Worm (Caenorhabditis elegans): ENCODE results near the gene F35A5.2.

DNA sequence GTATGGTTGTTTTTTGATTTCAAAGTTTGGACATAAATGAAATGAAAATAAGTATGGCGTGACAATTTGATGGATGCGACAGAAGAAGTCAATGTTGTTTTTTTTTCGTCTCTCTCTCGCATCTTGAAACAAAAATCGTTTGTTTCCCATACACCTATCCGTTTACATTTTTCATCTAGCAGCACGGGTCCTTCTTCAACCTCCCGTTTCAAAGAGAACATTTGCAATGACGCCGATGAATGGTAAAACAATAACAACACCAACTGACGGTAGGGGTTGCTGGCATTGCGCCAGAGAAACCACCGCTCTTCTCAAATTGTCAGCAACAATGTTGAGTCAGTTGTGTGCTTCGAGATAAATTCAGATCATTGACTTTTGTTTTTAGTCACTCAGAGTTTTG, 34.2 kb downstream of the F35A5.2 start:
- TF ChIP-seq lin-13 (tag; optimal IDR thresholded peaks at IDR 0.05) (no peak), sptf-1 (tag; optimal IDR thresholded peaks at IDR 0.05) (no peak), elt-1 (tag; optimal IDR thresholded peaks at IDR 0.05; ENCODE audit: borderline replicate concordance, insufficient read depth) (no peak), snpc-4 (tag; optimal IDR thresholded peaks at IDR 0.05) (no peak), pha-4 (tag; optimal IDR thresholded peaks at IDR 0.05) (no peak), unc-62 (GFP tag; optimal IDR thresholded peaks at IDR 0.05) (no peak), unc-39 (tag; optimal IDR thresholded peaks at IDR 0.05) (no peak)

Measured in whole organism, mixed stage, embryonic.